Fruit fly (Drosophila melanogaster) whole organism, embryonic: ENCODE measurements around the gene CG7016.

Experiments used
- CG10267 ChIP-seq: fragments of 200-800 bp; sonication (Bioruptor generic); optimal IDR thresholded peaks from 2 replicates; lab custom pipeline; 2018; ENCODE audit warnings: missing biosample characterization, mild to moderate bottlenecking, missing genetic modification characterization, moderate library complexity
- CG10431 ChIP-seq: fragments of 200-800 bp; sonication (Bioruptor generic); optimal IDR thresholded peaks from 3 replicates; lab custom pipeline; 2018; ENCODE audit warnings: missing biosample characterization, mild to moderate bottlenecking, missing genetic modification characterization
- CG10565 ChIP-seq: fragments of 200-800 bp; sonication (Bioruptor generic); optimal IDR thresholded peaks from 3 replicates; lab custom pipeline; 2016; ENCODE audit warnings: missing biosample characterization, mild to moderate bottlenecking, missing genetic modification characterization
- CG10959 ChIP-seq: fragments of 200-800 bp; sonication (Bioruptor generic); IDR thresholded peaks from 2 replicates; pipeline ENCODE4 v1.3.6; 2022; ENCODE audit warnings: missing biosample characterization, missing genetic modification characterization
- CG12659 ChIP-seq: fragments of 200-800 bp; sonication (Bioruptor generic); optimal IDR thresholded peaks from 3 replicates; lab custom pipeline; 2017; ENCODE audit warnings: mild to moderate bottlenecking, missing biosample characterization, missing genetic modification reagents, missing genetic modification characterization
- CG12942 ChIP-seq: fragments of 200-800 bp; sonication (Bioruptor generic); optimal IDR thresholded peaks from 3 replicates; lab custom pipeline; 2016; ENCODE audit warnings: missing biosample characterization, missing genetic modification characterization
- CG14667 ChIP-seq: fragments of 200-800 bp; sonication (Bioruptor generic); IDR thresholded peaks from 2 replicates; pipeline ENCODE4 v1.3.6; 2022; ENCODE audit warnings: missing biosample characterization, missing genetic modification characterization
- CG14965 ChIP-seq: fragments of 200-800 bp; sonication (Bioruptor generic); optimal IDR thresholded peaks from 2 replicates; lab custom pipeline; 2016; ENCODE audit warnings: missing biosample characterization, missing genetic modification characterization, borderline replicate concordance
- CG16815 ChIP-seq: fragments of 200-800 bp; sonication (Bioruptor generic); optimal IDR thresholded peaks from 3 replicates; lab custom pipeline; 2017; ENCODE audit warnings: missing biosample characterization, mild to moderate bottlenecking, missing genetic modification characterization
- CG17612 ChIP-seq: fragments of 200-800 bp; sonication (Bioruptor generic); IDR thresholded peaks from 2 replicates; pipeline ENCODE4 v1.3.6; 2022; ENCODE audit warnings: missing biosample characterization, missing genetic modification characterization
- CG2678 ChIP-seq: fragments of 200-800 bp; sonication (Bioruptor generic); optimal IDR thresholded peaks from 3 replicates; lab custom pipeline; 2019; ENCODE audit warnings: missing biosample characterization, mild to moderate bottlenecking, missing genetic modification characterization, moderate library complexity
- CG2712 ChIP-seq: fragments of 200-800 bp; optimal IDR thresholded peaks from 3 replicates; lab custom pipeline; 2019; ENCODE audit warnings: missing biosample characterization, mild to moderate bottlenecking, missing genetic modification characterization, moderate library complexity
- CG3281 ChIP-seq: fragments of 200-800 bp; sonication (Bioruptor generic); optimal IDR thresholded peaks from 3 replicates; lab custom pipeline; 2017; ENCODE audit warnings: missing biosample characterization, mild to moderate bottlenecking, missing genetic modification characterization
- CG33213 ChIP-seq: fragments of 200-800 bp; sonication (Bioruptor generic); optimal IDR thresholded peaks from 3 replicates; lab custom pipeline; 2016; ENCODE audit warnings: missing biosample characterization, missing genetic modification characterization
- CG3407 ChIP-seq: fragments of 200-800 bp; sonication (Bioruptor generic); optimal IDR thresholded peaks from 2 replicates; lab custom pipeline; 2018; ENCODE audit warnings: missing biosample characterization, mild to moderate bottlenecking, missing genetic modification characterization
- CG5180 ChIP-seq: fragments of 200-800 bp; sonication (Bioruptor generic); optimal IDR thresholded peaks from 3 replicates; lab custom pipeline; 2017; ENCODE audit warnings: missing biosample characterization, missing genetic modification characterization, mild to moderate bottlenecking, moderate library complexity, missing genetic modification reagents
- CG8944 ChIP-seq: fragments of 200-800 bp; sonication (Bioruptor generic); optimal IDR thresholded peaks from 3 replicates; lab custom pipeline; 2016; ENCODE audit warnings: missing biosample characterization, missing genetic modification characterization
- CG9609 ChIP-seq: fragments of 200-800 bp; sonication (Bioruptor generic); optimal IDR thresholded peaks from 3 replicates; lab custom pipeline; 2016; ENCODE audit warnings: missing biosample characterization, missing genetic modification characterization
- Deaf1 ChIP-seq: fragments of 200-800 bp; optimal IDR thresholded peaks from 3 replicates; lab custom pipeline; 2019; ENCODE audit warnings: missing biosample characterization, mild to moderate bottlenecking, missing genetic modification characterization, moderate library complexity
- E2f1 ChIP-seq: fragments of 200-800 bp; sonication (Bioruptor generic); IDR thresholded peaks from 2 replicates; pipeline ENCODE4 v1.3.6; 2022; ENCODE audit warnings: missing biosample characterization, missing genetic modification characterization
- Ets97D ChIP-seq: fragments of 200-800 bp; sonication (Bioruptor generic); optimal IDR thresholded peaks from 3 replicates; lab custom pipeline; 2016; ENCODE audit warnings: missing biosample characterization, missing genetic modification characterization
- H15 ChIP-seq: fragments of 200-800 bp; sonication (Bioruptor generic); IDR thresholded peaks from 3 replicates; pipeline ENCODE4 v1.3.6; 2022; ENCODE audit warnings: missing biosample characterization, missing genetic modification characterization
- Hr78 ChIP-seq, 2 experiments: fragments of 200-800 bp in 1 of 2; fragments of >200 bp in 1 of 2; sonication (Bioruptor generic) in 1 of 2; optimal IDR thresholded peaks; 2 replicates each; lab custom pipeline; 2017 to 2019; ENCODE audit warnings: missing biosample characterization in 2 of 2, missing genetic modification characterization in 2 of 2, mild to moderate bottlenecking in 1 of 2, moderate library complexity in 1 of 2
- Lim3 ChIP-seq: fragments of 200-800 bp; sonication (Bioruptor generic); IDR thresholded peaks from 2 replicates; pipeline ENCODE4 v1.3.6; 2022; ENCODE audit warnings: missing biosample characterization, missing genetic modification characterization
- MESR4 ChIP-seq: fragments of 200-800 bp; sonication (Bioruptor generic); optimal IDR thresholded peaks from 2 replicates; lab custom pipeline; 2018; ENCODE audit warnings: missing biosample characterization, mild to moderate bottlenecking, missing genetic modification characterization, moderate library complexity
- Med ChIP-seq: fragments of 200-800 bp; sonication (Bioruptor generic); peaks from one replicate; lab custom pipeline; 2016; ENCODE audit warnings: missing biosample characterization, missing genetic modification characterization, mild to moderate bottlenecking, inconsistent platforms, moderate library complexity
- Myb ChIP-seq: fragments of 200-800 bp; sonication (Bioruptor generic); optimal IDR thresholded peaks from 2 replicates; lab custom pipeline; 2016; ENCODE audit warnings: missing biosample characterization, missing genetic modification characterization
- Sin3A ChIP-seq: fragments of >200 bp; optimal IDR thresholded peaks from 2 replicates; lab custom pipeline; 2018
- Trl ChIP-seq, 3 experiments: fragments of >200 bp in 2 of 3; fragments of 200-800 bp in 1 of 3; sonication (Bioruptor generic) in 1 of 3; optimal IDR thresholded peaks; 2 replicates in 1 of 3; 3 replicates in 2 of 3; lab custom pipeline; 2016 to 2017; ENCODE audit warnings: missing biosample characterization in 1 of 3, missing genetic modification characterization in 1 of 3
- Xbp1 ChIP-seq: fragments of 200-800 bp; sonication (Bioruptor generic); optimal IDR thresholded peaks from 3 replicates; lab custom pipeline; 2016; ENCODE audit warnings: missing biosample characterization, mild to moderate bottlenecking, missing genetic modification characterization
- bsh ChIP-seq, 2 experiments: fragments of 200-800 bp; sonication (Bioruptor generic); optimal IDR thresholded peaks; 2 replicates each; lab custom pipeline; 2017 to 2018; ENCODE audit warnings: mild to moderate bottlenecking in 2 of 2, missing biosample characterization in 2 of 2, missing genetic modification characterization in 2 of 2, moderate library complexity in 1 of 2
- caup ChIP-seq: fragments of 200-800 bp; sonication (Bioruptor generic); optimal IDR thresholded peaks from 3 replicates; lab custom pipeline; 2017; ENCODE audit warnings: missing biosample characterization, mild to moderate bottlenecking, missing genetic modification characterization, moderate library complexity; ENCODE audit not compliant: severe bottlenecking
- cg ChIP-seq: fragments of 200-800 bp; sonication (Bioruptor generic); optimal IDR thresholded peaks from 3 replicates; lab custom pipeline; 2019; ENCODE audit warnings: missing biosample characterization, mild to moderate bottlenecking, missing genetic modification characterization, moderate library complexity
- chinmo ChIP-seq: fragments of 200-800 bp; sonication (Bioruptor generic); IDR thresholded peaks from 4 replicates; pipeline ENCODE4 v1.3.6; 2022; ENCODE audit warnings: missing biosample characterization, missing genetic modification characterization; ENCODE audit not compliant: partially characterized antibody
- ci ChIP-seq: fragments of 200-800 bp; sonication (Bioruptor generic); IDR thresholded peaks from 3 replicates; pipeline ENCODE4 v1.3.6; 2022; ENCODE audit warnings: missing biosample characterization, missing genetic modification characterization
- danr ChIP-seq: fragments of 200-800 bp; sonication (Bioruptor generic); IDR thresholded peaks from 2 replicates; pipeline ENCODE4 v1.3.6; 2022; ENCODE audit warnings: missing biosample characterization, missing genetic modification characterization
- dimm ChIP-seq: fragments of 200-800 bp; sonication (Bioruptor generic); IDR thresholded peaks from 2 replicates; pipeline ENCODE4 v1.3.6; 2022; ENCODE audit warnings: missing biosample characterization, missing genetic modification characterization
- ham ChIP-seq: fragments of 200-800 bp; sonication (Bioruptor generic); IDR thresholded peaks from 2 replicates; pipeline ENCODE4 v1.3.6; 2022; ENCODE audit warnings: missing biosample characterization, missing genetic modification characterization
- hkb ChIP-seq, 2 experiments: fragments of 200-800 bp in 1 of 2; fragments of >200 bp in 1 of 2; sonication (Bioruptor generic) in 1 of 2; IDR thresholded peaks in 1 of 2; optimal IDR thresholded peaks in 1 of 2; 2 replicates each; pipeline versions ENCODE4 v1.3.6 to Lab custom; 2017 to 2022; ENCODE audit warnings: missing biosample characterization in 1 of 2, missing genetic modification characterization in 1 of 2
- hth ChIP-seq: fragments of >200 bp; optimal IDR thresholded peaks from 2 replicates; lab custom pipeline; 2017; ENCODE audit warnings: inconsistent platforms
- kni ChIP-seq: fragments of 200-800 bp; sonication (Bioruptor generic); optimal IDR thresholded peaks from 3 replicates; lab custom pipeline; 2017; ENCODE audit warnings: mild to moderate bottlenecking, missing biosample characterization, missing genetic modification reagents, missing genetic modification characterization
- lov ChIP-seq, 2 experiments: fragments of 200-800 bp in 1 of 2; fragments of >200 bp in 1 of 2; sonication (Bioruptor generic) in 1 of 2; IDR thresholded peaks in 1 of 2; optimal IDR thresholded peaks in 1 of 2; 2 replicates in 1 of 2; 3 replicates in 1 of 2; pipeline versions ENCODE4 v1.3.6 to Lab custom; 2017 to 2022; ENCODE audit warnings: missing biosample characterization in 1 of 2, missing genetic modification characterization in 1 of 2
- pfk ChIP-seq: fragments of 200-800 bp; sonication (Bioruptor generic); optimal IDR thresholded peaks from 2 replicates; lab custom pipeline; 2018; ENCODE audit warnings: missing biosample characterization, mild to moderate bottlenecking, missing genetic modification characterization, moderate library complexity
- sd ChIP-seq: fragments of 200-800 bp; sonication (Bioruptor generic); optimal IDR thresholded peaks from 3 replicates; lab custom pipeline; 2018; ENCODE audit warnings: missing biosample characterization, mild to moderate bottlenecking, missing genetic modification characterization, moderate library complexity
- slbo ChIP-seq: fragments of 200-800 bp; sonication (Bioruptor generic); IDR thresholded peaks from 2 replicates; pipeline ENCODE4 v1.3.6; 2022; ENCODE audit warnings: missing biosample characterization, missing genetic modification characterization
- vfl ChIP-seq: fragments of 200-800 bp; sonication (Bioruptor generic); optimal IDR thresholded peaks from 2 replicates; lab custom pipeline; 2016; ENCODE audit warnings: missing biosample characterization, missing genetic modification characterization
- wdn ChIP-seq: fragments of 200-800 bp; sonication (Bioruptor generic); IDR thresholded peaks from 2 replicates; pipeline ENCODE4 v1.3.6; 2022; ENCODE audit warnings: missing biosample characterization, missing genetic modification characterization
- wor ChIP-seq: fragments of 200-800 bp; sonication (Bioruptor generic); IDR thresholded peaks from 2 replicates; pipeline ENCODE4 v1.3.6; 2022; ENCODE audit warnings: missing biosample characterization, missing genetic modification characterization

Gene CG7016

dm6 chr3R:24894419-24895206 lies 31.9 kb downstream of the CG7016 start, which contains the start of the genes CG31121 and CG11069 (continued):
- TF ChIP-seq E2f1 (GFP tag; lab: Robert Waterston, UW), result no peak
- TF ChIP-seq wdn (GFP tag; lab: Robert Waterston, UW), result no peak
- TF ChIP-seq caup (GFP tag; lab: Kevin White, UChicago), result no peak
- no peak for TF ChIP-seq wor (GFP tag; lab: Robert Waterston, UW)
- no peak for TF ChIP-seq hth
- TF ChIP-seq CG10565 (GFP tag; lab: Kevin White, UChicago), result no peak
- peak; percentile 50 for TF ChIP-seq kni (GFP tag; lab: Kevin White, UChicago)
- no peak for TF ChIP-seq CG16815 (GFP tag; lab: Kevin White, UChicago)
- peak; percentile 31 for TF ChIP-seq Med (GFP tag; lab: Kevin White, UChicago)
- TF ChIP-seq chinmo (GFP tag; lab: Robert Waterston, UW), result 0 out of 4 replicates have a peak, but pooled peaks have one; percentile 56
- TF ChIP-seq dimm (GFP tag; lab: Robert Waterston, UW), result no peak
- no peak for TF ChIP-seq cg
- no peak for TF ChIP-seq CG33213 (GFP tag; lab: Kevin White, UChicago)
- TF ChIP-seq Myb (GFP tag; lab: Kevin White, UChicago), result no peak
- TF ChIP-seq lov (optimal IDR thresholded peaks at IDR 0.05; lab: Kevin White, UChicago), result no peak
- no peak for TF ChIP-seq lov (GFP tag; IDR thresholded peaks at IDR 0.05; lab: Robert Waterston, UW)
- no peak for TF ChIP-seq CG10267 (tag; lab: Kevin White, UChicago)
- TF ChIP-seq pfk (GFP tag; lab: Kevin White, UChicago), result no peak
- no peak for TF ChIP-seq H15 (GFP tag; lab: Robert Waterston, UW)
- TF ChIP-seq Hr78 (GFP tag; optimal IDR thresholded peaks at IDR 0.05; lab: Kevin White, UChicago), result peak in 1 of 2 experiments; percentile 2
- TF ChIP-seq MESR4 (GFP tag; lab: Kevin White, UChicago), result no peak
- TF ChIP-seq sd, result no peak
- TF ChIP-seq Ets97D (GFP tag; lab: Kevin White, UChicago), result no peak
- TF ChIP-seq CG8944, result no peak
- no peak for TF ChIP-seq CG3407 (GFP tag; lab: Kevin White, UChicago)
- TF ChIP-seq CG3281, result no peak
- TF ChIP-seq CG9609 (GFP tag; lab: Kevin White, UChicago), result no peak
- no peak for TF ChIP-seq CG14965 (GFP tag; lab: Kevin White, UChicago)
- no peak for TF ChIP-seq vfl
- peak; percentile 15; the same call in 1 of the 3 replicates for TF ChIP-seq ci (GFP tag; lab: Robert Waterston, UW)
- TF ChIP-seq CG12659, result no peak
- peak; percentile 66 to 84 for TF ChIP-seq Trl (optimal IDR thresholded peaks at IDR 0.05; lab: Kevin White, UChicago)
- no peak for TF ChIP-seq Trl (GFP tag; optimal IDR thresholded peaks at IDR 0.05; lab: Kevin White, UChicago)
- no peak for TF ChIP-seq bsh (GFP tag; optimal IDR thresholded peaks at IDR 0.05; lab: Kevin White, UChicago)
- TF ChIP-seq hkb (optimal IDR thresholded peaks at IDR 0.05; lab: Kevin White, UChicago), result no peak
- TF ChIP-seq hkb (GFP tag; IDR thresholded peaks at IDR 0.05; lab: Robert Waterston, UW), result no peak
- no peak for TF ChIP-seq Xbp1
- TF ChIP-seq CG12942 (GFP tag; lab: Kevin White, UChicago), result no peak
- TF ChIP-seq CG17612, result no peak
- no peak for TF ChIP-seq CG10431 (GFP tag; lab: Kevin White, UChicago)
- TF ChIP-seq ham, result no peak
- no peak for TF ChIP-seq CG2678 (tag; lab: Kevin White, UChicago)
- TF ChIP-seq CG2712 (tag; lab: Kevin White, UChicago), result no peak
- TF ChIP-seq CG5180 (GFP tag; lab: Kevin White, UChicago), result peak; percentile 38
- no peak for TF ChIP-seq Deaf1 (tag; lab: Kevin White, UChicago)
- TF ChIP-seq CG14667 (GFP tag; lab: Robert Waterston, UW), result no peak
- TF ChIP-seq danr, result no peak
- TF ChIP-seq CG10959 (GFP tag; lab: Robert Waterston, UW), result no peak
- TF ChIP-seq slbo (GFP tag; lab: Robert Waterston, UW), result 0 out of 2 replicates have a peak, but pooled peaks have one; percentile 23
- TF ChIP-seq Sin3A (lab: Kevin White, UChicago), result no peak
- no peak for TF ChIP-seq Lim3 (GFP tag; lab: Robert Waterston, UW)
